Worm (Caenorhabditis elegans) whole organism, L4 larva: Measurements from ENCODE around the gene bgal-1.

Source experiments
- F26F4.8 ChIP-seq: fragments of 200-800 bp; sonication (Bioruptor generic); conservative IDR thresholded peaks from 2 replicates; pipeline ENCODE4 v1.3.6; 2022; ENCODE audit warnings: missing genetic modification characterization, missing compliant biosample characterization
- ama-1 ChIP-seq: fragments of 150-350 bp; optimal IDR thresholded peaks from 2 replicates; lab custom pipeline; 2014; ENCODE audit warnings: inconsistent platforms, mixed read lengths
- attf-4 ChIP-seq: sonication (generic microtip); optimal IDR thresholded peaks from 3 replicates; lab custom pipeline; 2017; ENCODE audit warnings: missing biosample characterization, missing genetic modification characterization
- ces-1 ChIP-seq: fragments of 150-350 bp; sonication (generic microtip); optimal IDR thresholded peaks from 4 replicates; lab custom pipeline; 2014; ENCODE audit warnings: missing biosample characterization, missing genetic modification reagents, missing genetic modification characterization
- hmg-1.1 ChIP-seq: fragments of 200-800 bp; sonication (Bioruptor generic); IDR thresholded peaks from 2 replicates; pipeline ENCODE4 v1.3.6; 2022; ENCODE audit warnings: missing genetic modification reagents, missing genetic modification characterization, missing compliant biosample characterization
- pha-4 ChIP-seq, 2 experiments: fragments of 150-350 bp in 1 of 2; fragments of 200-800 bp in 1 of 2; sonication (Bioruptor generic) in 1 of 2; IDR thresholded peaks in 1 of 2; optimal IDR thresholded peaks in 1 of 2; 2 replicates each; pipeline versions ENCODE4 v1.3.6 to Lab custom; 2014 to 2022; ENCODE audit warnings: missing genetic modification characterization in 2 of 2, missing genetic modification reagents in 2 of 2, missing biosample characterization in 1 of 2, missing compliant biosample characterization in 1 of 2

- TF ChIP-seq F26F4.8 (GFP tag; lab: Robert Waterston, UW) (no peak), ama-1 (lab: Kevin White, UChicago) (no peak), ces-1 (GFP tag; lab: Kevin White, UChicago) (no peak), hmg-1.1 (GFP tag; lab: Robert Waterston, UW) (no peak), attf-4 (tag; lab: Kevin White, UChicago) (no peak), pha-4 (GFP tag; IDR thresholded peaks at IDR 0.05; lab: Robert Waterston, UW) (no peak), pha-4 (tag; optimal IDR thresholded peaks at IDR 0.05; lab: Kevin White, UChicago) (no peak)
Measured at ce11 chrV:11241580-11241979, 15.8 kb upstream of the bgal-1 start, which contains the start of gene pgap-1.
